Worm (Caenorhabditis elegans) whole organism, mixed stage, embryonic: ENCODE results near the gene nas-25.

ENCODE experiments used
- M03D4.4 ChIP-seq: sonication (generic microtip); optimal IDR thresholded peaks from 2 replicates; lab custom pipeline; 2017; ENCODE audit warnings: mild to moderate bottlenecking, missing genetic modification characterization, missing compliant biosample characterization
- bed-3 ChIP-seq: fragments of 200-800 bp; sonication (Bioruptor generic); optimal IDR thresholded peaks from 3 replicates; lab custom pipeline; 2018; ENCODE audit warnings: mild to moderate bottlenecking, missing genetic modification characterization, moderate library complexity, missing compliant biosample characterization
- blmp-1 ChIP-seq: fragments of 150-350 bp; optimal IDR thresholded peaks from 2 replicates; lab custom pipeline; 2014; ENCODE audit warnings: missing biosample characterization, missing genetic modification characterization
- ceh-83 ChIP-seq: fragments of 200-800 bp; sonication (Bioruptor generic); optimal IDR thresholded peaks from 2 replicates; lab custom pipeline; 2018; ENCODE audit warnings: mild to moderate bottlenecking, missing genetic modification characterization, missing compliant biosample characterization
- ces-1 ChIP-seq: fragments of 150-350 bp; optimal IDR thresholded peaks from 2 replicates; lab custom pipeline; 2014; ENCODE audit warnings: missing biosample characterization, missing genetic modification reagents, missing genetic modification characterization
- cnd-1 ChIP-seq: fragments of 200-800 bp; sonication (Bioruptor generic); optimal IDR thresholded peaks from 2 replicates; lab custom pipeline; 2018; ENCODE audit warnings: mild to moderate bottlenecking, missing genetic modification characterization, missing compliant biosample characterization
- drap-1 ChIP-seq: fragments of 200-800 bp; sonication (Bioruptor generic); optimal IDR thresholded peaks from 3 replicates; lab custom pipeline; 2018; ENCODE audit warnings: mild to moderate bottlenecking, missing genetic modification characterization, missing compliant biosample characterization
- elt-3 ChIP-seq: fragments of 150-350 bp; optimal IDR thresholded peaks from 2 replicates; lab custom pipeline; 2014; ENCODE audit warnings: missing biosample characterization, missing genetic modification characterization
- flh-1 ChIP-seq: fragments of 200-800 bp; sonication (Bioruptor generic); optimal IDR thresholded peaks from 2 replicates; lab custom pipeline; 2018; ENCODE audit warnings: mild to moderate bottlenecking, missing genetic modification characterization, moderate library complexity, missing compliant biosample characterization
- ham-2 ChIP-seq: fragments of 200-800 bp; sonication (Bioruptor generic); optimal IDR thresholded peaks from 2 replicates; lab custom pipeline; 2018; ENCODE audit warnings: mild to moderate bottlenecking, missing genetic modification characterization, missing compliant biosample characterization
- hlh-1 ChIP-seq: fragments of 150-350 bp; optimal IDR thresholded peaks from 2 replicates; lab custom pipeline; 2014; ENCODE audit warnings: missing biosample characterization, missing genetic modification reagents, missing genetic modification characterization
- lin-13 ChIP-seq: fragments of 150-350 bp; optimal IDR thresholded peaks from 2 replicates; lab custom pipeline; 2014; ENCODE audit warnings: missing biosample characterization, missing genetic modification characterization
- lin-32 ChIP-seq: fragments of 200-800 bp; sonication (Bioruptor generic); optimal IDR thresholded peaks from 2 replicates; lab custom pipeline; 2018; ENCODE audit warnings: mild to moderate bottlenecking, missing genetic modification characterization, missing compliant biosample characterization
- lsy-2 ChIP-seq: fragments of 150-350 bp; optimal IDR thresholded peaks from 2 replicates; lab custom pipeline; 2014; ENCODE audit warnings: missing biosample characterization, missing genetic modification characterization
- mab-5 ChIP-seq: fragments of 150-350 bp; optimal IDR thresholded peaks from 2 replicates; lab custom pipeline; 2014; ENCODE audit warnings: missing biosample characterization, missing genetic modification characterization
- mep-1 ChIP-seq: fragments of 150-350 bp; optimal IDR thresholded peaks from 2 replicates; lab custom pipeline; 2017; ENCODE audit warnings: missing biosample characterization, missing genetic modification reagents, missing genetic modification characterization, inconsistent platforms
- mls-2 ChIP-seq: sonication (generic microtip); optimal IDR thresholded peaks from 2 replicates; lab custom pipeline; 2016; ENCODE audit warnings: mild to moderate bottlenecking, missing genetic modification characterization, moderate library complexity, missing compliant biosample characterization
- nhr-2 ChIP-seq: fragments of 150-350 bp; optimal IDR thresholded peaks from 2 replicates; lab custom pipeline; 2014; ENCODE audit warnings: missing biosample characterization, missing genetic modification characterization
- nhr-237 ChIP-seq: fragments of 150-350 bp; optimal IDR thresholded peaks from 2 replicates; lab custom pipeline; 2014; ENCODE audit warnings: missing biosample characterization, missing genetic modification characterization
- nhr-28 ChIP-seq: fragments of 150-350 bp; optimal IDR thresholded peaks from 2 replicates; lab custom pipeline; 2014; ENCODE audit warnings: missing biosample characterization, missing genetic modification characterization
- nhr-76 ChIP-seq: sonication (generic microtip); optimal IDR thresholded peaks from 2 replicates; lab custom pipeline; 2017; ENCODE audit warnings: missing biosample characterization, missing genetic modification characterization
- pha-4 ChIP-seq: fragments of 150-350 bp; optimal IDR thresholded peaks from 2 replicates; lab custom pipeline; 2018; ENCODE audit warnings: missing biosample characterization, missing genetic modification reagents, missing genetic modification characterization
- sem-2 ChIP-seq: fragments of 200-800 bp; sonication (Bioruptor generic); optimal IDR thresholded peaks from 2 replicates; lab custom pipeline; 2018; ENCODE audit warnings: mild to moderate bottlenecking, missing genetic modification characterization, missing compliant biosample characterization
- sptf-1 ChIP-seq: sonication (generic microtip); optimal IDR thresholded peaks from 2 replicates; lab custom pipeline; 2017; ENCODE audit warnings: mild to moderate bottlenecking, missing genetic modification characterization, moderate library complexity, missing compliant biosample characterization
- tbx-8 ChIP-seq: fragments of 200-800 bp; sonication (Bioruptor generic); optimal IDR thresholded peaks from 2 replicates; lab custom pipeline; 2018; ENCODE audit warnings: mild to moderate bottlenecking, missing genetic modification characterization, moderate library complexity, missing compliant biosample characterization
- unc-120 ChIP-seq: sonication (generic microtip); optimal IDR thresholded peaks from 2 replicates; lab custom pipeline; 2017; ENCODE audit warnings: missing genetic modification characterization, missing compliant biosample characterization; ENCODE audit not compliant: poor library complexity, severe bottlenecking
- unc-39 ChIP-seq: fragments of 150-350 bp; optimal IDR thresholded peaks from 2 replicates; lab custom pipeline; 2014; ENCODE audit warnings: missing biosample characterization, missing genetic modification characterization
- unc-62 ChIP-seq: fragments of 150-350 bp; optimal IDR thresholded peaks from 2 replicates; lab custom pipeline; 2014; ENCODE audit warnings: missing biosample characterization, missing genetic modification reagents, missing genetic modification characterization
- zip-8 ChIP-seq: fragments of 150-350 bp; optimal IDR thresholded peaks from 2 replicates; lab custom pipeline; 2014; ENCODE audit warnings: missing biosample characterization, missing genetic modification characterization
- ztf-11 ChIP-seq: fragments of 150-350 bp; optimal IDR thresholded peaks from 2 replicates; lab custom pipeline; 2014; ENCODE audit warnings: missing biosample characterization, missing genetic modification characterization

The nas-25 gene

ce11 chrII:8851996-8852587 lies 26.2 kb downstream of the nas-25 start, which contains the start of gene oac-46:
TSS of gene oac-46 (minus strand) at chrII:8852096.
- TF ChIP-seq M03D4.4 (tag; lab: Kevin White, UChicago) (no peak), mab-5 (no peak), blmp-1 (tag; lab: Kevin White, UChicago) (peak; percentile 44), mls-2 (tag; lab: Kevin White, UChicago) (no peak)

ce11 chrII:8853238-8853637 lies 27.4 kb downstream of the nas-25 start:
- no peak for TF ChIP-seq nhr-76 (tag; lab: Kevin White, UChicago)

- no peak for TF ChIP-seq ztf-11 (tag; lab: Kevin White, UChicago)
Observed at ce11 chrII:8853960-8854359, 28.1 kb downstream of the nas-25 start.

ce11 chrII:8854874-8855273 lies 29.0 kb downstream of the nas-25 start:
- no peak for TF ChIP-seq unc-62
- TF ChIP-seq nhr-237 (tag; lab: Kevin White, UChicago): no peak
- TF ChIP-seq nhr-76 (tag; lab: Kevin White, UChicago): no peak
- TF ChIP-seq sem-2 (GFP tag; lab: Kevin White, UChicago): no peak
- TF ChIP-seq cnd-1: no peak
- no peak for TF ChIP-seq blmp-1 (tag; lab: Kevin White, UChicago)
- TF ChIP-seq ces-1 (GFP tag; lab: Kevin White, UChicago): no peak
- no peak for TF ChIP-seq mab-5
- TF ChIP-seq mep-1 (tag; lab: Kevin White, UChicago): no peak
- TF ChIP-seq bed-3 (GFP tag; lab: Kevin White, UChicago): no peak
- no peak for TF ChIP-seq zip-8 (tag; lab: Kevin White, UChicago)
- no peak for TF ChIP-seq lin-32 (GFP tag; lab: Kevin White, UChicago)
- no peak for TF ChIP-seq hlh-1 (tag; lab: Kevin White, UChicago)
- TF ChIP-seq nhr-28 (tag; lab: Kevin White, UChicago): no peak
- no peak for TF ChIP-seq lin-13
- no peak for TF ChIP-seq ztf-11 (tag; lab: Kevin White, UChicago)
- TF ChIP-seq unc-39 (tag; lab: Kevin White, UChicago): no peak
- TF ChIP-seq nhr-2 (tag; lab: Kevin White, UChicago): no peak
- no peak for TF ChIP-seq mls-2 (tag; lab: Kevin White, UChicago)
- TF ChIP-seq sptf-1 (tag; lab: Kevin White, UChicago): no peak

ce11 chrII:8856524-8856923 lies 30.7 kb downstream of the nas-25 start:
- TF ChIP-seq ham-2 (GFP tag; lab: Kevin White, UChicago) (peak; percentile 75), unc-62 (peak; percentile 12), blmp-1 (tag; lab: Kevin White, UChicago) (peak; percentile 59), nhr-28 (tag; lab: Kevin White, UChicago) (no peak)

ce11 chrII:8857074-8857473 lies 31.2 kb downstream of the nas-25 start:
- TF ChIP-seq sem-2 (GFP tag; lab: Kevin White, UChicago): no peak
- no peak for TF ChIP-seq unc-62
- TF ChIP-seq tbx-8 (GFP tag; lab: Kevin White, UChicago): no peak
- TF ChIP-seq lsy-2 (tag; lab: Kevin White, UChicago): no peak

ce11 chrII:8859596-8859995 lies 33.7 kb downstream of the nas-25 start, which contains the start of gene snb-6:
TSS of gene snb-6 (minus strand) at chrII:8859696.
- TF ChIP-seq elt-3 (tag; lab: Kevin White, UChicago): no peak
- TF ChIP-seq nhr-76 (tag; lab: Kevin White, UChicago): no peak
- TF ChIP-seq drap-1 (GFP tag; lab: Kevin White, UChicago): no peak
- no peak for TF ChIP-seq cnd-1
- TF ChIP-seq blmp-1 (tag; lab: Kevin White, UChicago): no peak
- no peak for TF ChIP-seq mls-2 (tag; lab: Kevin White, UChicago)
- no peak for TF ChIP-seq pha-4 (tag; lab: Kevin White, UChicago)
- no peak for TF ChIP-seq M03D4.4 (tag; lab: Kevin White, UChicago)
- TF ChIP-seq flh-1: no peak
- no peak for TF ChIP-seq lin-13
- no peak for TF ChIP-seq unc-120 (tag; lab: Kevin White, UChicago)
- TF ChIP-seq nhr-2 (tag; lab: Kevin White, UChicago): no peak
- no peak for TF ChIP-seq sptf-1 (tag; lab: Kevin White, UChicago)
- TF ChIP-seq bed-3 (GFP tag; lab: Kevin White, UChicago): no peak
- no peak for TF ChIP-seq tbx-8 (GFP tag; lab: Kevin White, UChicago)
- no peak for TF ChIP-seq mab-5
- no peak for TF ChIP-seq ceh-83
- TF ChIP-seq lin-32 (GFP tag; lab: Kevin White, UChicago): no peak
- TF ChIP-seq nhr-28 (tag; lab: Kevin White, UChicago): no peak
